Worm (Caenorhabditis elegans) whole organism, L1 larva: ENCODE measurements around the gene Y47D7A.15.

Experiments
- dsc-1 ChIP-seq: sonication (generic microtip); optimal IDR thresholded peaks from 2 replicates; lab custom pipeline; 2016; ENCODE audit warnings: mild to moderate bottlenecking, missing genetic modification characterization, missing compliant biosample characterization
- egl-27 ChIP-seq, 2 experiments: fragments of 150-350 bp in 1 of 2; sonication (generic microtip); optimal IDR thresholded peaks; 3 replicates each; lab custom pipeline; 2017 to 2018; ENCODE audit warnings: missing biosample characterization in 2 of 2, missing genetic modification characterization in 2 of 2, missing genetic modification reagents in 2 of 2
- fos-1 ChIP-seq: fragments of 150-350 bp; optimal IDR thresholded peaks from 2 replicates; lab custom pipeline; 2014; ENCODE audit warnings: missing biosample characterization, missing genetic modification characterization
- hlh-17 ChIP-seq: fragments of 200-800 bp; sonication (Bioruptor generic); optimal IDR thresholded peaks from 2 replicates; lab custom pipeline; 2018; ENCODE audit warnings: missing genetic modification characterization, mild to moderate bottlenecking, missing compliant biosample characterization, moderate library complexity, borderline replicate concordance
- mep-1 ChIP-seq: fragments of 150-350 bp; optimal IDR thresholded peaks from 2 replicates; lab custom pipeline; 2014; ENCODE audit warnings: missing biosample characterization, missing genetic modification characterization
- nhr-12 ChIP-seq: sonication (generic microtip); optimal IDR thresholded peaks from 2 replicates; lab custom pipeline; 2017; ENCODE audit warnings: missing biosample characterization, missing genetic modification characterization
- snpc-4 ChIP-seq: fragments of 150-350 bp; optimal IDR thresholded peaks from 2 replicates; lab custom pipeline; 2014; ENCODE audit warnings: missing biosample characterization, missing genetic modification characterization
- unc-62 ChIP-seq: fragments of 150-350 bp; optimal IDR thresholded peaks from 2 replicates; lab custom pipeline; 2014; ENCODE audit warnings: missing biosample characterization, missing genetic modification reagents, missing genetic modification characterization

ce11 chrV:4387916-4388315, 45.1 kb downstream of the Y47D7A.15 start:
- no peak for TF ChIP-seq mep-1
- TF ChIP-seq fos-1 (tag; lab: Kevin White, UChicago) = no peak
- TF ChIP-seq dsc-1 (tag; lab: Kevin White, UChicago) = no peak
- no peak for TF ChIP-seq egl-27 (tag; optimal IDR thresholded peaks at IDR 0.05; lab: Kevin White, UChicago)
- TF ChIP-seq hlh-17 = no peak
- no peak for TF ChIP-seq unc-62 (GFP tag; lab: Kevin White, UChicago)
- no peak for TF ChIP-seq snpc-4
- no peak for TF ChIP-seq nhr-12
